Fruit fly (Drosophila melanogaster) whole organism, embryonic: ENCODE data around the gene CG17107.

Experiments
- Awh ChIP-seq: fragments of 200-800 bp; sonication (Bioruptor generic); IDR thresholded peaks from 2 replicates; pipeline ENCODE4, ENCODE4 v1.3.6; 2022; ENCODE audit warnings: missing biosample characterization, missing genetic modification characterization
- CG10267 ChIP-seq: fragments of 200-800 bp; sonication (Bioruptor generic); optimal IDR thresholded peaks from 2 replicates; lab custom pipeline; 2018; ENCODE audit warnings: missing biosample characterization, mild to moderate bottlenecking, missing genetic modification characterization, moderate library complexity
- CG11456 ChIP-seq: fragments of 200-800 bp; sonication (Bioruptor generic); IDR thresholded peaks from 3 replicates; pipeline ENCODE4 v1.3.6; 2022; ENCODE audit warnings: missing biosample characterization, missing genetic modification characterization
- CG11504 ChIP-seq: fragments of 200-800 bp; sonication (Bioruptor generic); optimal IDR thresholded peaks from 3 replicates; lab custom pipeline; 2019; ENCODE audit warnings: missing biosample characterization, mild to moderate bottlenecking, missing genetic modification characterization, moderate library complexity
- CG11560 ChIP-seq: fragments of 200-800 bp; sonication (Bioruptor generic); IDR thresholded peaks from 3 replicates; pipeline ENCODE4 v1.3.6; 2022; ENCODE audit warnings: missing biosample characterization, missing genetic modification characterization
- CG14710 ChIP-seq: fragments of 200-800 bp; sonication (Bioruptor generic); optimal IDR thresholded peaks from 3 replicates; lab custom pipeline; 2019; ENCODE audit warnings: missing biosample characterization, mild to moderate bottlenecking, missing genetic modification characterization, moderate library complexity
- CG17612 ChIP-seq: fragments of 200-800 bp; sonication (Bioruptor generic); IDR thresholded peaks from 2 replicates; pipeline ENCODE4 v1.3.6; 2022; ENCODE audit warnings: missing biosample characterization, missing genetic modification characterization
- CG2116 ChIP-seq: fragments of 200-800 bp; sonication (Bioruptor generic); optimal IDR thresholded peaks from 3 replicates; lab custom pipeline; 2018; ENCODE audit warnings: missing biosample characterization, mild to moderate bottlenecking, missing genetic modification characterization
- CG2129 ChIP-seq: fragments of 200-800 bp; sonication (Bioruptor generic); IDR thresholded peaks from 2 replicates; pipeline ENCODE4 v1.3.6; 2022; ENCODE audit warnings: missing biosample characterization, missing genetic modification characterization; ENCODE audit not compliant: partially characterized antibody
- CG2199 ChIP-seq: fragments of 200-800 bp; sonication (Bioruptor generic); IDR thresholded peaks from 3 replicates; pipeline ENCODE4 v1.3.6; 2022; ENCODE audit warnings: missing biosample characterization, missing genetic modification characterization
- CG31365 ChIP-seq: fragments of 200-800 bp; sonication (Bioruptor generic); optimal IDR thresholded peaks from 2 replicates; lab custom pipeline; 2018; ENCODE audit warnings: missing biosample characterization, mild to moderate bottlenecking, missing genetic modification characterization
- CG31441 ChIP-seq: fragments of 200-800 bp; sonication (Bioruptor generic); IDR thresholded peaks from 2 replicates; pipeline ENCODE4 v1.3.6; 2022; ENCODE audit warnings: missing biosample characterization, missing genetic modification characterization
- CG3995 ChIP-seq: fragments of 200-800 bp; sonication (Bioruptor generic); optimal IDR thresholded peaks from 3 replicates; lab custom pipeline; 2016; ENCODE audit warnings: missing biosample characterization, missing genetic modification characterization
- CG4820 ChIP-seq: fragments of 200-800 bp; sonication (Bioruptor generic); optimal IDR thresholded peaks from 3 replicates; lab custom pipeline; 2016; ENCODE audit warnings: missing biosample characterization, missing genetic modification characterization
- CG7786 ChIP-seq: fragments of 200-800 bp; sonication (Bioruptor generic); optimal IDR thresholded peaks from 2 replicates; lab custom pipeline; 2016; ENCODE audit warnings: missing biosample characterization, missing genetic modification characterization
- CG8290 ChIP-seq, 3 experiments: fragments of 200-800 bp; sonication (Bioruptor generic); optimal IDR thresholded peaks; 2 replicates each; lab custom pipeline; 2016 to 2019; ENCODE audit warnings: missing biosample characterization in 3 of 3, missing genetic modification characterization in 3 of 3, mild to moderate bottlenecking in 2 of 3, moderate library complexity in 1 of 3
- CG9437 ChIP-seq: fragments of 200-800 bp; sonication (Bioruptor generic); optimal IDR thresholded peaks from 2 replicates; lab custom pipeline; 2018; ENCODE audit warnings: missing biosample characterization, mild to moderate bottlenecking, missing genetic modification characterization
- D19B ChIP-seq: fragments of 200-800 bp; sonication (Bioruptor generic); optimal IDR thresholded peaks from 2 replicates; lab custom pipeline; 2017; ENCODE audit warnings: missing biosample characterization, mild to moderate bottlenecking, missing genetic modification characterization
- Doc2 ChIP-seq: fragments of 200-800 bp; sonication (Bioruptor generic); IDR thresholded peaks from 2 replicates; pipeline ENCODE4 v1.3.6; 2022; ENCODE audit warnings: missing biosample characterization, missing genetic modification characterization
- E2f2 ChIP-seq: fragments of 200-800 bp; sonication (Bioruptor generic); IDR thresholded peaks from 2 replicates; pipeline ENCODE4 v1.3.6; 2022; ENCODE audit warnings: missing biosample characterization, missing genetic modification characterization
- Elba2 ChIP-seq: fragments of 200-800 bp; sonication (Bioruptor generic); optimal IDR thresholded peaks from 3 replicates; lab custom pipeline; 2016; ENCODE audit warnings: missing biosample characterization, missing genetic modification characterization
- Lhr ChIP-seq: fragments of 200-800 bp; sonication (Bioruptor generic); optimal IDR thresholded peaks from 3 replicates; lab custom pipeline; 2017; ENCODE audit warnings: mild to moderate bottlenecking, missing biosample characterization, missing genetic modification reagents, missing genetic modification characterization
- Lim3 ChIP-seq: fragments of 200-800 bp; sonication (Bioruptor generic); IDR thresholded peaks from 2 replicates; pipeline ENCODE4 v1.3.6; 2022; ENCODE audit warnings: missing biosample characterization, missing genetic modification characterization
- MBD-R2 ChIP-seq: fragments of 200-800 bp; sonication (Bioruptor generic); IDR thresholded peaks from 2 replicates; pipeline ENCODE4 v1.3.6; 2022; ENCODE audit warnings: missing biosample characterization, missing genetic modification characterization
- Rfx ChIP-seq: fragments of 200-800 bp; sonication (Bioruptor generic); IDR thresholded peaks from 2 replicates; pipeline ENCODE4 v1.3.6; 2022; ENCODE audit warnings: missing biosample characterization, missing genetic modification characterization
- crc ChIP-seq: fragments of 200-800 bp; sonication (Bioruptor generic); optimal IDR thresholded peaks from 2 replicates; lab custom pipeline; 2016; ENCODE audit warnings: missing biosample characterization, missing genetic modification characterization
- exex ChIP-seq: fragments of 200-800 bp; sonication (Bioruptor generic); optimal IDR thresholded peaks from 4 replicates; lab custom pipeline; 2018; ENCODE audit warnings: missing biosample characterization, mild to moderate bottlenecking, missing genetic modification characterization, moderate library complexity
- fd96Cb ChIP-seq: fragments of 200-800 bp; sonication (Bioruptor generic); optimal IDR thresholded peaks from 2 replicates; lab custom pipeline; 2018; ENCODE audit warnings: missing biosample characterization, mild to moderate bottlenecking, missing genetic modification characterization, moderate library complexity
- gce ChIP-seq: fragments of 200-800 bp; sonication (Bioruptor generic); IDR thresholded peaks from 3 replicates; pipeline ENCODE4 v1.3.6; 2022; ENCODE audit warnings: missing biosample characterization, missing genetic modification characterization
- insv ChIP-seq, 2 experiments: fragments of 200-800 bp; sonication (Bioruptor generic); optimal IDR thresholded peaks; 3 replicates each; lab custom pipeline; 2016 to 2018; ENCODE audit warnings: missing biosample characterization in 2 of 2, missing genetic modification characterization in 2 of 2
- lab ChIP-seq: fragments of 200-800 bp; sonication (Bioruptor generic); optimal IDR thresholded peaks from 3 replicates; lab custom pipeline; 2017; ENCODE audit warnings: missing biosample characterization, missing genetic modification characterization, mild to moderate bottlenecking, moderate library complexity, missing genetic modification reagents
- mld ChIP-seq: fragments of 200-800 bp; sonication (Bioruptor generic); IDR thresholded peaks from 3 replicates; pipeline ENCODE4 v1.3.6; 2022; ENCODE audit warnings: missing biosample characterization, missing genetic modification characterization; ENCODE audit not compliant: partially characterized antibody
- peb ChIP-seq: fragments of 200-800 bp; sonication (Bioruptor generic); IDR thresholded peaks from 2 replicates; pipeline ENCODE4 v1.3.6; 2022; ENCODE audit warnings: missing biosample characterization, missing genetic modification characterization
- pfk ChIP-seq: fragments of 200-800 bp; sonication (Bioruptor generic); optimal IDR thresholded peaks from 2 replicates; lab custom pipeline; 2018; ENCODE audit warnings: missing biosample characterization, mild to moderate bottlenecking, missing genetic modification characterization, moderate library complexity
- tap ChIP-seq: fragments of 200-800 bp; optimal IDR thresholded peaks from 3 replicates; lab custom pipeline; 2019; ENCODE audit warnings: missing biosample characterization, mild to moderate bottlenecking, missing genetic modification characterization, moderate library complexity
- ttk ChIP-seq: fragments of 200-800 bp; sonication (Bioruptor generic); IDR thresholded peaks from 2 replicates; pipeline ENCODE4 v2.1.2; 2022; ENCODE audit warnings: missing biosample characterization, missing genetic modification characterization
- tup ChIP-seq: fragments of 200-800 bp; sonication (Bioruptor generic); optimal IDR thresholded peaks from 2 replicates; lab custom pipeline; 2016; ENCODE audit warnings: missing biosample characterization, mild to moderate bottlenecking, missing genetic modification characterization, moderate library complexity
- zen ChIP-seq: fragments of 200-800 bp; sonication (Bioruptor generic); optimal IDR thresholded peaks from 3 replicates; lab custom pipeline; 2018; ENCODE audit warnings: missing biosample characterization, mild to moderate bottlenecking, missing genetic modification characterization, moderate library complexity
- zfh2 ChIP-seq: fragments of 200-800 bp; sonication (Bioruptor generic); optimal IDR thresholded peaks from 2 replicates; lab custom pipeline; 2016; ENCODE audit warnings: missing biosample characterization, missing genetic modification characterization

Gene CG17107

DNA sequence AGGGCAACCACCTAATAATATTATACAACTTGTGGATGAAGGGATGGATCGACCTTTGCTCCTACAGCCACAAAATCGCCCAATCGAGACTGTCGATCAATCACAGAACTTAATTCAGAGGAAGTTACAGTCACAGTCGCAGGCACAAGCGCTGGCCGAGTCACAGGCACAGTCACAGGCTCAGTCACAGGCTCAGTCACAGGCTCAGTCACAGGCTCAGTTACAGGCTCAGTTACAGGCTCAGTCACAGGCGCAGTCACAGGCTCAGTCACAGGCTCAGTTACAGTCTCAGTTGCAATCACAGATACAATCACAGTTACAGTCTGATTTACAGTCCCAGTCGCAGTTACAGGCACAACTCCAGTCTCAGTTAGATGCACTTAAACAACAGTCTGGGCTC lies 35.0 kb upstream of the CG17107 start (continued):
- TF ChIP-seq CG31365 (tag; lab: Kevin White, UChicago), result no peak

DNA sequence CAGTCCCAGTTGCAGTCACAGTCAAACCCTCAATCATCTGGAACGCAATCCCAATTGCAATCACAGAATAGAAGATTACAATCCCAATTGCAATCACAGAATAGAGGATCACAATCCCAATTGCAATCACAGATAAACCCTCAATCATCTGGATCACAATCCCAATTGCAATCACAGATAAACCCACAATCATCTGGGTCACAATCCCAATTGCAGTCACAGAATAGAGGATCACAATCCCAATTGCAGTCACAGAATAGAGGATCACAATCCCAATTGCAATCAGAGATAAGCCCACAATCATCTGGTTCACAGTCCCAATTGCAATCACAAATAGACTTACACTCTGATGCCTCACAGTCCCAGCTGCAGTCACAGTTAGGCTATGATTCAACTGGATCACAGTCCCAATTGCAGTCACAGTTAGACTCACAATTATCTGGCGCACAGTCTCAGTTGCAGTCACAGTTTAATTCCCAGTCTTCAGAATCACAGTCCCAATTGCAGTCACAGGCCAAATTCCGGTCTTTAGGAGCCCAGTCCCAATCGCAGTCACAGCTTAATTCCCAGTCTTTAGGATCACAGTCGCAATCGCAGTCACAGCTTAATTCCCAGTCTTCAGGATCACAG lies 33.9 kb upstream of the CG17107 start:
- TF ChIP-seq Awh (GFP tag; lab: Robert Waterston, UW) (no peak), lab (no peak), Elba2 (GFP tag; lab: Kevin White, UChicago) (peak; percentile 99), CG31441 (GFP tag; lab: Robert Waterston, UW) (0 out of 2 replicates have a peak, but pooled peaks have one; percentile 48), CG3995 (peak; percentile 75), insv (GFP tag; optimal IDR thresholded peaks at IDR 0.05; lab: Kevin White, UChicago) (peak in 1 of 2 experiments; percentile 91), zen (tag; lab: Kevin White, UChicago) (peak; percentile 41)

DNA sequence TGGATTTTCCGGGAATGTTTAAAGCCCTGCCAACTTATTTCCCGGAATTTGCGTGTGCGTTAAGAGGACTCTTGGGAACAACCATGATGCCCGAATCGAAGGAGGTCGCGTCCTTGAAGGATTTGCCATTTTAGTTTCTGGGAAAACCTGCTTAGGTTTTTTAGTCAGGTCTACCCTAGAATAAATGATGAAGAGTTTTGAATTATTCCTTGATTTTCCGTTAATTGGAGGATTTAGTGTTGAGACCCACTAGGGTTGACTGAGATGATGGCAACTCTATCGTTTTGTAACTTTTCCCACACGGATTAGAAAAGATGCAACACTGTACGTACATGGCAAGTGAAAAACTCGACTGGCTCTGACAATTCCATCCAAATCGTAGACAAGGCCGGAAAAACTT lies 30.4 kb upstream of the CG17107 start, which contains the start of gene dbf:
Gene dbf, plus strand, starts transcription at position 301 of the 400 bp plus-strand sequence.
- TF ChIP-seq zfh2 (GFP tag; lab: Kevin White, UChicago), result no peak
- TF ChIP-seq fd96Cb, result no peak
- TF ChIP-seq gce, result no peak
- no peak for TF ChIP-seq Lhr (GFP tag; lab: Kevin White, UChicago)
- TF ChIP-seq Doc2, result no peak

DNA sequence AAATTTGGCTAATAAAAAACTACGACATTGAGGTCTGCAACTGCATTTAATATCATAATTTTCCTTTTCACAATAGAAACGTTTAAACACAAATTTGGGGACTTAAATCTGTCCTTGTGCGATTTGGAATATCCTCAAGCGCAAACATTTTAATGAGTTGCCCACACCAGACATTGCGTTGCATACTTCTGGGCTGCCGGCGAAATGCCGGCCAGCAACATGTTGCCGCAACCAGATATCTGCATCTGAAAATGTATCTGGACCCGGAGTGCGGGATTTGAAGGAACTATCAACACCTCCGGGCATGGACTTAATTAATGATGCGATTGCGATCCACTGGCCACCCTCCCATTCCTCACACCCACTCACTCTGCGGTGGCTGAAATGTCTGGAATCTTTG lies 27.2 kb upstream of the CG17107 start:
- no peak for TF ChIP-seq MBD-R2
- TF ChIP-seq zen (tag; lab: Kevin White, UChicago), result peak; percentile 19
- TF ChIP-seq CG2199 (GFP tag; lab: Robert Waterston, UW), result 0 out of 3 replicates have a peak, but pooled peaks have one; percentile 30
- peak; percentile 99 for TF ChIP-seq CG11504

DNA sequence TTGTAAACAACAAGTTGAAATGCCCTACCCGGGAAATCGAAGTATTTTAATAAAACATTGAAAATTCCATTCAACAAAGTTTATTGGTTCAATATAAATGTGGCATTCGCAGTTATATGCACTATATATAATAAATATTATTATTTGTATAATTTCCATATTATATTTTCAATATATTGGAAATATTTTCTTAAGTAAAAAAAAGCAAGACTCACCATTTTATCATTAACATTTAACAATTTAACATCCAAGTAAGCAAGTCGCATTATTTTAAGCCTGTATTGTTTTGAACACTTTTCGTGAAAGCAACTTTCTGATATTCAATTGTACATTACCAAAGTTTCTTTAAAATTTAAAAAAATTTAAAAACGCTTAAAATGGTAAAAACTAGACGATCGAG lies 23.7 kb upstream of the CG17107 start, which contains the start of gene CG45690:
Gene CG45690, plus strand, starts transcription at position 301 of the 400 bp plus-strand sequence.
- TF ChIP-seq CG11560 (tag; lab: Robert Waterston, UW) (no peak), peb (no peak), zen (tag; lab: Kevin White, UChicago) (no peak), Rfx (GFP tag; lab: Robert Waterston, UW) (no peak), tup (no peak), CG17612 (GFP tag; lab: Robert Waterston, UW) (no peak), Lim3 (GFP tag; lab: Robert Waterston, UW) (no peak)
- TF ChIP-seq, all 482 proteins: peak for 0

DNA sequence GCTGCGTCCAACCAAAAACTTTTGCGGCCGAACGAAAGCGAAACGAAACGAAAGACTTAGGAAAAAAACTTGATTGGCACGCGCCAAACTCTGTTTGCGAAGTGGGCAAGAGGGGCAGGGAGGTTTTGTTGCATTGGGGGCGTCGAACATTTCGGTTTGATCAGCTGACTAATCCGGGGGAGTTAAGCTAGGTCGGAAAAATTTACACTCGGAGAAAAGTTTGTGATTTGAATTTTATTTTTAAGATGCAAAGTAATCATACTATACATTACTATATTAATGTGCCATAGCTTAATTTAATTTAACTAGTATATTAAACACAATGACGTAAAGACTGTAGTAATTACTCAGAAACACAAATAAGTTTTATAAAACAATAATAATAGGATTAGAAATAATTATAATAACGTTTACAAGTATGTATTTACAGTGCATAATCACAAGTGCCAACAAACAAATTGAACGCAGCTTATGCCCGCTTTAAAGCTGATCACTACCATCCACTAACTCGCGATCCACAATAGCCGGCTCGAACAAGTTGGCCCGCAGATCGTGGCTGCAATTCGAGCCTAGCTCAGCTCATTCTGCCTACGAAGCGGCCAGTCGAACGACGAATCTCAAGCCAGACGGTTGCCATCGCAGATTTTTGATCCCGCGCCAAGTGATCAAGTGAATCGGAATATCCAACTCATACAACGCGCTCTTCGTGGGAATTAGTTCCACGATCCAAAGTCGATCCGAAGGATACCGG lies 20.0 kb upstream of the CG17107 start, which contains the start of gene CG31871:
Gene CG31871, plus strand, starts transcription at position 592 of the 751 bp plus-strand sequence.
- peak; percentile 39; the same call in 1 of the 2 replicates for TF ChIP-seq E2f2 (GFP tag; lab: Robert Waterston, UW)
- peak; percentile 72 for TF ChIP-seq CG14710 (tag; lab: Kevin White, UChicago)
- peak; percentile 77 for TF ChIP-seq ttk (GFP tag; lab: Robert Waterston, UW)
- TF ChIP-seq crc (GFP tag; lab: Kevin White, UChicago), result no peak
- TF ChIP-seq zen (tag; lab: Kevin White, UChicago), result peak; percentile 15
- TF ChIP-seq mld (GFP tag; lab: Robert Waterston, UW), result no peak
- no peak for TF ChIP-seq CG2129 (GFP tag; lab: Robert Waterston, UW)
- TF ChIP-seq CG7786, result no peak
- no peak for TF ChIP-seq CG11456 (GFP tag; lab: Robert Waterston, UW)
- peak; percentile 9 for TF ChIP-seq CG8290 (GFP tag; optimal IDR thresholded peaks at IDR 0.05; lab: Kevin White, UChicago)
- TF ChIP-seq CG8290 (tag; optimal IDR thresholded peaks at IDR 0.05; lab: Kevin White, UChicago), result no peak
- no peak for TF ChIP-seq pfk (GFP tag; lab: Kevin White, UChicago)
- peak; percentile 65 for TF ChIP-seq CG9437
- TF ChIP-seq tap (tag; lab: Kevin White, UChicago), result peak; percentile 75
- TF ChIP-seq CG4820 (GFP tag; lab: Kevin White, UChicago), result peak; percentile 44
- TF ChIP-seq D19B, result no peak
- TF ChIP-seq CG2116 (GFP tag; lab: Kevin White, UChicago), result peak; percentile 6
- peak; percentile 72 for TF ChIP-seq CG10267 (tag; lab: Kevin White, UChicago)
- peak; percentile 8 for TF ChIP-seq exex (tag; lab: Kevin White, UChicago)
